Fruit fly (Drosophila melanogaster): ENCODE measurements around the gene PlexB.
A peak's percentile ranks its signal among the peaks of the same experiment; 100 is the strongest.

The PlexB gene

DNA sequence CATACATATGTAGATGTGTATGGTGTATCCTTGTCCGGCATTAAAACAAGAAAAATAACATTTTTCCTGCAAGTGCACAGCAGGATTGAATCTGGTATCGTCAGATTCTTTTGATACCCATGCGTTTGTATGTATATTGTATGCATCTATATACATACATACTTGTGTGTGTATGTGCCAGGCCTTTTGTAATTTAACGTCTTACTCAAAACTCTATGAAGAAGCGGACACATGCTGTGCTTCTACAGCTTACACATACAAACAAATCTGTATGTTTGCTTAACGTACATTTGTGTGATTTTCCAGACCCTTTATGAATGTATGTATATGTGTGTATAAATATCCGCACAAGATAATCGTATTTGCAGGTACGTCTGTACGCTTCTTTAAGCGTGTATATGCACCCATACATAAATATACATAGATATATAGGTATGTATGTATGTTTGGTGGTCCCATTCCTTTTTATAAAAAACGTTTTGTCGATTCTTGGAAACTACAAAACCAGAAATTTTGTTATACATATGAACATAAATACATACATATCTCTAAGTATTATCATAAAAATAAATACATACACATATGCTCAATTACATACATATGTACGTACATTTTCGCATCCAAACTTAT, 15.4 kb upstream of the PlexB start (continued):
- TF ChIP-seq Med (GFP tag), result peak; percentile 74
- no peak for TF ChIP-seq CG9215 (GFP tag; IDR thresholded peaks at IDR 0.05)
- TF ChIP-seq CG13123 (GFP tag; optimal IDR thresholded peaks at IDR 0.05), result no peak
- TF ChIP-seq gro (GFP tag; optimal IDR thresholded peaks at IDR 0.05), result peak; percentile 13
- TF ChIP-seq pfk (GFP tag; optimal IDR thresholded peaks at IDR 0.05), result peak; percentile 43
- peak; percentile 25 for TF ChIP-seq HmgZ (tag; optimal IDR thresholded peaks at IDR 0.05)
- no peak for TF ChIP-seq CG6654 (GFP tag; optimal IDR thresholded peaks at IDR 0.05)
- no peak for TF ChIP-seq CG4404 (GFP tag; IDR thresholded peaks at IDR 0.05)
- TF ChIP-seq CG1024 (GFP tag; IDR thresholded peaks at IDR 0.05), result no peak
- TF ChIP-seq CG4328 (GFP tag; optimal IDR thresholded peaks at IDR 0.05), result peak; percentile 4
- TF ChIP-seq CG15269 (tag; optimal IDR thresholded peaks at IDR 0.05), result no peak
- peak; percentile 94 for TF ChIP-seq twi (tag; optimal IDR thresholded peaks at IDR 0.05)
- TF ChIP-seq eve (GFP tag; optimal IDR thresholded peaks at IDR 0.05), result peak in 1 of 2 experiments; percentile 81
- TF ChIP-seq GATAe (GFP tag; conservative IDR thresholded peaks at IDR 0.05), result no peak
- no peak for TF ChIP-seq z (GFP tag; IDR thresholded peaks at IDR 0.05)
- TF ChIP-seq CoRest (tag; optimal IDR thresholded peaks at IDR 0.05), result peak; percentile 9
- TF ChIP-seq CG1603 (tag; optimal IDR thresholded peaks at IDR 0.05), result peak; percentile 26
- no peak for TF ChIP-seq CG6813 (GFP tag; optimal IDR thresholded peaks at IDR 0.05)
- no peak for TF ChIP-seq crc (GFP tag; optimal IDR thresholded peaks at IDR 0.05)
- peak; percentile 98 for TF ChIP-seq cg (GFP tag; optimal IDR thresholded peaks at IDR 0.05)
- no peak for TF ChIP-seq dm (GFP tag; optimal IDR thresholded peaks at IDR 0.05)
- no peak for TF ChIP-seq aop (GFP tag; IDR thresholded peaks at IDR 0.05)
- TF ChIP-seq Deaf1 (tag; optimal IDR thresholded peaks at IDR 0.05), result peak; percentile 13
- TF ChIP-seq Sry-β (GFP tag; optimal IDR thresholded peaks at IDR 0.05), result no peak
- TF ChIP-seq CG12219 (GFP tag; optimal IDR thresholded peaks at IDR 0.05), result peak; percentile 14
- TF ChIP-seq Fer1 (GFP tag; optimal IDR thresholded peaks at IDR 0.05), result peak; percentile 13
- peak; percentile 27 for TF ChIP-seq CG13296 (GFP tag; optimal IDR thresholded peaks at IDR 0.05)
- peak; percentile 63 for TF ChIP-seq ac (GFP tag; optimal IDR thresholded peaks at IDR 0.05)
- TF ChIP-seq Pdp1 (GFP tag; optimal IDR thresholded peaks at IDR 0.05), result peak in 1 of 2 experiments; percentile 1
- TF ChIP-seq Antp (GFP tag; optimal IDR thresholded peaks at IDR 0.05), result no peak
- peak; percentile 58 for TF ChIP-seq CG15696 (tag; optimal IDR thresholded peaks at IDR 0.05)
- TF ChIP-seq ara (GFP tag; IDR thresholded peaks at IDR 0.05), result no peak
- TF ChIP-seq Sry-δ (GFP tag; optimal IDR thresholded peaks at IDR 0.05), result no peak

DNA sequence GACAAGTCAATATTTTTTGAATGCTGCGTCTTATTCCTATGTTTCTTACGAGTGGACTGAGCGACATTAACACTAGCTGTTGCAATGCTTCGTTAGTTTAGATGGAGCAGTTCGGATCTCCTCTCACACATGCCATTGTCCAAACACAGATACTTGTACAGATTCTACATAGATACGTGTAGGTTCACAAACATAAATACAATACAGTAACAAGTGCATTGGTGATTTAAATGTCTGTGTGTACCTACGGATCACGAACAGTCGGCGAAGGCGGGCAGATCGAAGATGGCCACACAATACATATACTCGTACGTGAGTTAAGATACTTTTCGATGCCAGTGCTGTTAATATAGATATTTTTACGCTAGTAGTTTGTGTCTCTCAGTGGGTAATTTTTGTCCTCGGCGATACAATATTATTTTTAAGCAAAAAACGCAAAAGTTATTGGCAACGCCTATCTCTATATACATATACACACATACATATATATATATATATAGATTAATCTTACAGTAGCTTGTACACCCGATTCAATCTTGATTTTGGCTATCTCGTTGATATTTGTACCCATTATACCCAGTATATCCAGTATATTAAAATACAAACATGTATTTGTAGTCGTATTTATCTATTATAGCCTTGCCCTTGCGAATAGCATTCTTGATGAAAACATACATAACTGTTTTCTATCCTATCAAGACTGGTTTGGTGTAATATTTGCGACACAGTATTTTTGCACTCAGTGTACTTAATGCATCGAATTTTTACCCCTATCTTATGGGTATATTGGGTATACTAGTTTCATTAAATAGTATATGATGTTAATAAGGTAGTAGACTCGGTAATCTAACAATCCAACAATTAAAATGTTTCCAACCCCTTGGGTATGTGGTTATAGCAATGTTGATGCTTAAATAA, 12.9 kb upstream of the PlexB start, which contains the start of gene ci:
ci (minus strand) TSS at position 800 of the 918 bp plus-strand sequence.
- TF ChIP-seq ftz-f1 (GFP tag; optimal IDR thresholded peaks at IDR 0.05) (peak; percentile 10), bab2 (GFP tag; optimal IDR thresholded peaks at IDR 0.05) (no peak), kni (GFP tag; optimal IDR thresholded peaks at IDR 0.05) (peak; percentile 99), lola (GFP tag; optimal IDR thresholded peaks at IDR 0.05) (peak in 1 of 3 experiments; percentile 53), Adf1 (GFP tag; IDR thresholded peaks at IDR 0.05) (peak; percentile 31; the same call in 1 of the 2 replicates), CG2889 (GFP tag; IDR thresholded peaks at IDR 0.05) (no peak), vvl (GFP tag; IDR thresholded peaks at IDR 0.05) (peak; percentile 42; the same call in 1 of the 2 replicates), D19A (tag; optimal IDR thresholded peaks at IDR 0.05) (peak; percentile 27), E2f2 (GFP tag; IDR thresholded peaks at IDR 0.05) (peak; percentile 19; the same call in 1 of the 2 replicates), en (GFP tag; optimal IDR thresholded peaks at IDR 0.05) (peak; percentile 12), CG11723 (GFP tag; optimal IDR thresholded peaks at IDR 0.05) (peak; percentile 40), CG15269 (tag; optimal IDR thresholded peaks at IDR 0.05) (peak; percentile 6), CG17359 (tag; optimal IDR thresholded peaks at IDR 0.05) (peak; percentile 22), CG17912 (GFP tag; optimal IDR thresholded peaks at IDR 0.05) (peak; percentile 54), CG13296 (GFP tag; optimal IDR thresholded peaks at IDR 0.05) (peak; percentile 56), CG6765 (GFP tag; optimal IDR thresholded peaks at IDR 0.05) (peak; percentile 37), CG4328 (GFP tag; optimal IDR thresholded peaks at IDR 0.05) (peak; percentile 72), zen (tag; optimal IDR thresholded peaks at IDR 0.05) (peak; percentile 4)
